Worm (Caenorhabditis elegans) whole organism, young adult: Measurements from ENCODE around the gene fbxa-194.
A peak's percentile ranks its signal among the peaks of the same experiment; 100 is the strongest.
"Not testable (repeated sequence)": the region's sequence is repeated elsewhere in the genome, so short reads cannot be mapped to it uniquely, and the experiment has no call there.

Experiments
- D2030.7 ChIP-seq: fragments of 200-800 bp; sonication (Bioruptor generic); IDR thresholded peaks from 2 replicates; pipeline ENCODE4 v1.3.6; 2022; ENCODE audit warnings: missing genetic modification reagents, missing genetic modification characterization, missing compliant biosample characterization
- F57A8.1 ChIP-seq: fragments of 200-800 bp; sonication (Bioruptor generic); optimal IDR thresholded peaks from 2 replicates; lab custom pipeline; 2018; ENCODE audit warnings: mild to moderate bottlenecking, missing genetic modification characterization, moderate library complexity, missing compliant biosample characterization
- T26A5.8 ChIP-seq: sonication (generic microtip); optimal IDR thresholded peaks from 2 replicates; lab custom pipeline; 2016; ENCODE audit warnings: missing genetic modification characterization, missing compliant biosample characterization
- akir-1 ChIP-seq: fragments of 200-800 bp; sonication (Bioruptor generic); optimal IDR thresholded peaks from 2 replicates; lab custom pipeline; 2018; ENCODE audit warnings: mild to moderate bottlenecking, missing genetic modification characterization, moderate library complexity, missing compliant biosample characterization
- atf-7 ChIP-seq: sonication (generic microtip); optimal IDR thresholded peaks from 2 replicates; lab custom pipeline; 2017; ENCODE audit warnings: mild to moderate bottlenecking, missing genetic modification characterization, missing compliant biosample characterization
- attf-5 ChIP-seq: fragments of 200-800 bp; sonication (Bioruptor generic); optimal IDR thresholded peaks from 2 replicates; lab custom pipeline; 2018; ENCODE audit warnings: mild to moderate bottlenecking, missing genetic modification characterization, missing compliant biosample characterization
- ceh-58 ChIP-seq: fragments of 200-800 bp; sonication (Bioruptor generic); IDR thresholded peaks from 2 replicates; pipeline ENCODE4 v1.3.6; 2022; ENCODE audit warnings: missing genetic modification characterization, missing compliant biosample characterization
- chd-7 ChIP-seq: sonication (generic microtip); optimal IDR thresholded peaks from 2 replicates; lab custom pipeline; 2016; ENCODE audit warnings: mild to moderate bottlenecking, missing genetic modification characterization, moderate library complexity, missing compliant biosample characterization
- die-1 ChIP-seq: sonication (generic microtip); optimal IDR thresholded peaks from 2 replicates; lab custom pipeline; 2016; ENCODE audit warnings: missing genotype, mild to moderate bottlenecking, missing genetic modification characterization, missing compliant biosample characterization
- egrh-3 ChIP-seq: fragments of 200-800 bp; sonication (Bioruptor generic); IDR thresholded peaks from 2 replicates; pipeline ENCODE4 v1.3.6; 2022; ENCODE audit warnings: missing genetic modification reagents, missing genetic modification characterization, missing compliant biosample characterization
- hmg-1.2 ChIP-seq: fragments of 200-800 bp; sonication (Bioruptor generic); IDR thresholded peaks from 2 replicates; pipeline ENCODE4 v1.3.6; 2022; ENCODE audit warnings: missing genetic modification reagents, missing genetic modification characterization, missing compliant biosample characterization
- hmg-20 ChIP-seq: fragments of 200-800 bp; sonication (Bioruptor generic); IDR thresholded peaks from 2 replicates; pipeline ENCODE4 v1.3.6; 2022; ENCODE audit warnings: missing genetic modification reagents, missing genetic modification characterization, missing compliant biosample characterization
- hrde-1 ChIP-seq: sonication (generic microtip); optimal IDR thresholded peaks from 2 replicates; lab custom pipeline; 2016; ENCODE audit warnings: missing genetic modification characterization, mild to moderate bottlenecking, missing compliant biosample characterization, moderate library complexity, missing genotype, missing genetic modification reagents, borderline replicate concordance
- hsf-1 ChIP-seq: fragments of 200-800 bp; sonication (Bioruptor generic); IDR thresholded peaks from 2 replicates; pipeline ENCODE4 v1.3.6; 2022; ENCODE audit warnings: missing genetic modification reagents, missing genetic modification characterization, missing compliant biosample characterization
- lag-1 ChIP-seq: fragments of 200-800 bp; sonication (Bioruptor generic); IDR thresholded peaks from 2 replicates; pipeline ENCODE4 v1.3.6; 2022; ENCODE audit warnings: missing genetic modification reagents, missing genetic modification characterization, missing compliant biosample characterization
- lsl-1 ChIP-seq: fragments of 200-800 bp; sonication (Bioruptor generic); optimal IDR thresholded peaks from 2 replicates; lab custom pipeline; 2018; ENCODE audit warnings: mild to moderate bottlenecking, missing genetic modification characterization, moderate library complexity, missing compliant biosample characterization
- madf-6 ChIP-seq: fragments of 200-800 bp; sonication (Bioruptor generic); IDR thresholded peaks from 2 replicates; pipeline ENCODE4 v1.3.6; 2022; ENCODE audit warnings: missing genetic modification reagents, missing genetic modification characterization, missing compliant biosample characterization
- mes-4 ChIP-seq: sonication (generic microtip); optimal IDR thresholded peaks from 2 replicates; lab custom pipeline; 2016; ENCODE audit warnings: missing genotype, missing genetic modification characterization, missing compliant biosample characterization
- nhr-27 ChIP-seq: fragments of 200-800 bp; sonication (Bioruptor generic); optimal IDR thresholded peaks from 2 replicates; lab custom pipeline; 2018; ENCODE audit warnings: mild to moderate bottlenecking, missing genetic modification characterization, moderate library complexity, missing compliant biosample characterization
- nhr-80 ChIP-seq: sonication (generic microtip); optimal IDR thresholded peaks from 2 replicates; lab custom pipeline; 2016; ENCODE audit warnings: missing genetic modification characterization, missing compliant biosample characterization
- nhr-90 ChIP-seq: sonication (generic microtip); optimal IDR thresholded peaks from 2 replicates; lab custom pipeline; 2016; ENCODE audit warnings: missing genotype, mild to moderate bottlenecking, missing genetic modification characterization, missing compliant biosample characterization
- rec-8 ChIP-seq, 2 experiments: sonication (generic microtip); optimal IDR thresholded peaks; 2 replicates each; lab custom pipeline; 2016; ENCODE audit warnings: mild to moderate bottlenecking in 2 of 2, missing genetic modification characterization in 2 of 2, missing genetic modification reagents in 2 of 2, missing genotype in 2 of 2, missing biosample characterization in 1 of 2, missing compliant biosample characterization in 1 of 2, moderate library complexity in 1 of 2
- sdz-38 ChIP-seq: sonication (generic microtip); optimal IDR thresholded peaks from 2 replicates; lab custom pipeline; 2016; ENCODE audit warnings: missing genotype, missing genetic modification characterization, missing compliant biosample characterization
- snpc-1.3 ChIP-seq: sonication (generic microtip); optimal IDR thresholded peaks from 2 replicates; lab custom pipeline; 2017; ENCODE audit warnings: missing genetic modification characterization, mild to moderate bottlenecking, missing compliant biosample characterization, antibody characterized with exemption, moderate library complexity, missing genotype, missing genetic modification reagents; ENCODE audit not compliant: insufficient read depth
- snpc-3.4 ChIP-seq: sonication (generic microtip); optimal IDR thresholded peaks from 2 replicates; lab custom pipeline; 2017; ENCODE audit warnings: missing genetic modification characterization, mild to moderate bottlenecking, missing compliant biosample characterization, antibody characterized with exemption, moderate library complexity, missing genotype, missing genetic modification reagents
- snpc-4 ChIP-seq, 5 experiments: fragments of 150-350 bp in 1 of 5; sonication (generic microtip) in 4 of 5; optimal IDR thresholded peaks; 2 replicates each; lab custom pipeline; 2014 to 2018; ENCODE audit warnings: missing genetic modification characterization in 5 of 5, missing biosample characterization in 3 of 5, antibody characterized with exemption in 2 of 5, mild to moderate bottlenecking in 2 of 5, missing compliant biosample characterization in 2 of 5, missing genotype in 2 of 5, moderate library complexity in 2 of 5, missing genetic modification reagents in 1 of 5
- tlf-1 ChIP-seq: fragments of 200-800 bp; sonication (Bioruptor generic); optimal IDR thresholded peaks from 2 replicates; lab custom pipeline; 2018; ENCODE audit warnings: mild to moderate bottlenecking, missing genetic modification characterization, missing compliant biosample characterization
- unc-130 ChIP-seq: sonication (generic microtip); optimal IDR thresholded peaks from 2 replicates; lab custom pipeline; 2016; ENCODE audit warnings: missing genetic modification reagents, missing genetic modification characterization, missing compliant biosample characterization
- xnd-1 ChIP-seq: sonication (generic microtip); optimal IDR thresholded peaks from 2 replicates; lab custom pipeline; 2016; ENCODE audit warnings: missing genotype, missing genetic modification reagents, missing genetic modification characterization, missing compliant biosample characterization
- zfh-2 ChIP-seq: fragments of 200-800 bp; sonication (Bioruptor generic); conservative IDR thresholded peaks from 2 replicates; pipeline ENCODE4 v1.3.6; 2022; ENCODE audit warnings: missing genetic modification reagents, missing genetic modification characterization, missing compliant biosample characterization

Gene fbxa-194

ce11 chrV:19794931-19795330, 16.4 kb upstream of the fbxa-194 start, which contains the start of gene M162.7 (continued):
- no peak for TF ChIP-seq chd-7 (tag; lab: Kevin White, UChicago)
- no peak for TF ChIP-seq F57A8.1
- no peak for TF ChIP-seq sdz-38
- no peak for TF ChIP-seq akir-1 (GFP tag; lab: Kevin White, UChicago)
- TF ChIP-seq tlf-1: no peak

- TF ChIP-seq egrh-3 (GFP tag; lab: Robert Waterston, UW) (peak; percentile 30; the same call in 1 of the 2 replicates), zfh-2 (GFP tag; lab: Robert Waterston, UW) (peak; percentile 82), ceh-58 (GFP tag; lab: Robert Waterston, UW) (no peak), nhr-27 (tag; lab: Kevin White, UChicago) (no peak), T26A5.8 (tag; lab: Kevin White, UChicago) (no peak), snpc-3.4 (tag; lab: Kevin White, UChicago) (no peak), attf-5 (GFP tag; lab: Kevin White, UChicago) (no peak)
Observed at ce11 chrV:19790248-19790647, 11.7 kb upstream of the fbxa-194 start.

- TF ChIP-seq nhr-80: peak; percentile 56
- TF ChIP-seq lag-1 (GFP tag; lab: Robert Waterston, UW): no peak
Observed at ce11 chrV:19788360-19788759, 9.9 kb upstream of the fbxa-194 start, which contains the start of gene clec-258. Gene clec-258, plus strand, starts transcription at chrV:19788440.

ce11 chrV:19783829-19784228, 5.3 kb upstream of the fbxa-194 start, which contains the start of gene srt-45:
Gene srt-45, plus strand, starts transcription at chrV:19784129.
- TF ChIP-seq nhr-90 (tag; lab: Kevin White, UChicago): no peak

ce11 chrV:19779220-19779619, 712 bp upstream of the fbxa-194 start:
- no peak for TF ChIP-seq tlf-1
- peak; percentile 91 for TF ChIP-seq hsf-1 (GFP tag; lab: Robert Waterston, UW)

ce11 chrV:19777227-19777626, 1.3 kb downstream of the fbxa-194 start, which contains the start of gene fbxa-118:
Gene fbxa-118, minus strand, starts transcription at chrV:19777327.
- TF ChIP-seq snpc-1.3 (tag; lab: Kevin White, UChicago) (no peak), atf-7 (tag; lab: Kevin White, UChicago) (no peak)

- TF ChIP-seq hmg-20 (GFP tag; lab: Robert Waterston, UW) (no peak), mes-4 (tag; lab: Kevin White, UChicago) (no peak), rec-8 (tag; optimal IDR thresholded peaks at IDR 0.05; lab: Kevin White, UChicago) (no peak), die-1 (tag; lab: Kevin White, UChicago) (no peak)
Observed at ce11 chrV:19771660-19772059, 6.8 kb downstream of the fbxa-194 start, which contains the start of gene M162.15. Gene M162.15, minus strand, starts transcription at chrV:19771760.

ce11 chrV:19770837-19771236, 7.7 kb downstream of the fbxa-194 start:
- TF ChIP-seq D2030.7 (GFP tag; lab: Robert Waterston, UW): peak; percentile 32; the same call in 1 of the 2 replicates
- peak; percentile 86 for TF ChIP-seq xnd-1 (tag; lab: Kevin White, UChicago)
- peak; percentile 65 for TF ChIP-seq hmg-1.2 (GFP tag; lab: Robert Waterston, UW)
- peak; percentile 19 for TF ChIP-seq lsl-1 (GFP tag; lab: Kevin White, UChicago)
- not testable (repeated sequence) for TF ChIP-seq snpc-4 (GFP tag; optimal IDR thresholded peaks at IDR 0.05; lab: Kevin White, UChicago)
- peak in 1 of 4 experiments; percentile 56 for TF ChIP-seq snpc-4 (tag; optimal IDR thresholded peaks at IDR 0.05; lab: Kevin White, UChicago)
- TF ChIP-seq hrde-1 (tag; lab: Kevin White, UChicago): peak; percentile 2
- TF ChIP-seq madf-6 (GFP tag; lab: Robert Waterston, UW): peak; percentile 64
- TF ChIP-seq unc-130 (GFP tag; lab: Kevin White, UChicago): peak; percentile 60
